Fruit fly (Drosophila melanogaster): Measurements from ENCODE around the gene MED14.

MED14 gene

dm6 chr3L:601104-601503, 8.1 kb downstream of the MED14 start:
- TF ChIP-seq CG17801 (GFP tag; optimal IDR thresholded peaks at IDR 0.05; ENCODE audit: partially characterized antibody) = no peak

dm6 chr3L:601559-602136, 8.6 kb downstream of the MED14 start:
- TF ChIP-seq CG17801 (GFP tag; optimal IDR thresholded peaks at IDR 0.05; ENCODE audit: partially characterized antibody) = no peak

- TF ChIP-seq CG17801 (GFP tag; optimal IDR thresholded peaks at IDR 0.05; ENCODE audit: partially characterized antibody) = no peak
These were observed 9.5 kb downstream of the MED14 start for dm6 chr3L:602531-602930.

- TF ChIP-seq CG17801 (GFP tag; optimal IDR thresholded peaks at IDR 0.05; ENCODE audit: partially characterized antibody) = no peak
These were observed 10.1 kb downstream of the MED14 start for dm6 chr3L:603188-603587.

dm6 chr3L:603847-604550, 11.0 kb downstream of the MED14 start, which contains the start of gene CG13893:
CG13893 (minus strand) TSS chr3L:604008.
- peak; percentile 69 for TF ChIP-seq CG17801 (GFP tag; optimal IDR thresholded peaks at IDR 0.05; ENCODE audit: partially characterized antibody)

dm6 chr3L:604701-605100, 11.7 kb downstream of the MED14 start:
- no peak for TF ChIP-seq CG17801 (GFP tag; optimal IDR thresholded peaks at IDR 0.05; ENCODE audit: partially characterized antibody)

- no peak for TF ChIP-seq CG17801 (GFP tag; optimal IDR thresholded peaks at IDR 0.05; ENCODE audit: partially characterized antibody)
These were observed 13.7 kb downstream of the MED14 start, which contains the start of gene Reg-2 for dm6 chr3L:606490-607327. Reg-2 (minus strand) TSS chr3L:606569.

dm6 chr3L:607551-608314, 14.7 kb downstream of the MED14 start:
- TF ChIP-seq CG17801 (GFP tag; optimal IDR thresholded peaks at IDR 0.05; ENCODE audit: partially characterized antibody) = no peak

- no peak for TF ChIP-seq CG17801 (GFP tag; optimal IDR thresholded peaks at IDR 0.05; ENCODE audit: partially characterized antibody)
These were observed 15.3 kb downstream of the MED14 start for dm6 chr3L:608362-608761.

- no peak for TF ChIP-seq CG17801 (GFP tag; optimal IDR thresholded peaks at IDR 0.05; ENCODE audit: partially characterized antibody)
These were observed 16.1 kb downstream of the MED14 start for dm6 chr3L:609163-609562.

dm6 chr3L:610765-611164, 17.7 kb downstream of the MED14 start:
- no peak for TF ChIP-seq CG17801 (GFP tag; optimal IDR thresholded peaks at IDR 0.05; ENCODE audit: partially characterized antibody)

- TF ChIP-seq CG17801 (GFP tag; optimal IDR thresholded peaks at IDR 0.05; ENCODE audit: partially characterized antibody) = no peak
These were observed 18.9 kb downstream of the MED14 start for dm6 chr3L:611639-612611.

dm6 chr3L:613578-614300, 20.7 kb downstream of the MED14 start:
- no peak for TF ChIP-seq CG17801 (GFP tag; optimal IDR thresholded peaks at IDR 0.05; ENCODE audit: partially characterized antibody)

Data from ovary, adult (tissue).